Fruit fly (Drosophila melanogaster) whole organism, embryonic: ENCODE data around the gene hiro.

Source experiments
- Atf3 ChIP-seq: fragments of 200-800 bp; sonication (Bioruptor generic); optimal IDR thresholded peaks from 3 replicates; lab custom pipeline; 2016; ENCODE audit warnings: missing biosample characterization, missing genetic modification characterization
- CG13123 ChIP-seq: fragments of 200-800 bp; sonication (Bioruptor generic); optimal IDR thresholded peaks from 2 replicates; lab custom pipeline; 2016; ENCODE audit warnings: missing biosample characterization, missing genetic modification characterization
- CG13296 ChIP-seq: fragments of 200-800 bp; sonication (Bioruptor generic); optimal IDR thresholded peaks from 3 replicates; lab custom pipeline; 2018; ENCODE audit warnings: missing biosample characterization, mild to moderate bottlenecking, missing genetic modification characterization
- CG13775 ChIP-seq: fragments of 200-800 bp; sonication (Bioruptor generic); optimal IDR thresholded peaks from 3 replicates; lab custom pipeline; 2017; ENCODE audit warnings: missing biosample characterization, mild to moderate bottlenecking, missing genetic modification characterization
- CG17802 ChIP-seq: fragments of 200-800 bp; sonication (Bioruptor generic); optimal IDR thresholded peaks from 2 replicates; lab custom pipeline; 2018; ENCODE audit warnings: missing biosample characterization, mild to moderate bottlenecking, missing genetic modification characterization, moderate library complexity
- CG18764 ChIP-seq: fragments of 200-800 bp; sonication (Bioruptor generic); optimal IDR thresholded peaks from 3 replicates; lab custom pipeline; 2016; ENCODE audit warnings: missing biosample characterization, missing genetic modification characterization
- CG30403 ChIP-seq: fragments of 200-800 bp; sonication (Bioruptor generic); optimal IDR thresholded peaks from 3 replicates; lab custom pipeline; 2016; ENCODE audit warnings: missing biosample characterization, missing genetic modification characterization
- CG31365 ChIP-seq: fragments of 200-800 bp; sonication (Bioruptor generic); optimal IDR thresholded peaks from 2 replicates; lab custom pipeline; 2018; ENCODE audit warnings: missing biosample characterization, mild to moderate bottlenecking, missing genetic modification characterization
- CG43689 ChIP-seq: fragments of 200-800 bp; sonication (Bioruptor generic); IDR thresholded peaks from 2 replicates; pipeline ENCODE4 v1.3.6; 2022; ENCODE audit warnings: missing biosample characterization, missing genetic modification characterization
- CG5953 ChIP-seq: fragments of 200-800 bp; sonication (Bioruptor generic); IDR thresholded peaks from 2 replicates; pipeline ENCODE4 v1.3.6; 2022; ENCODE audit warnings: missing biosample characterization, missing genetic modification characterization
- CG8388 ChIP-seq: fragments of 200-800 bp; sonication (Bioruptor generic); optimal IDR thresholded peaks from 2 replicates; lab custom pipeline; 2019; ENCODE audit warnings: missing biosample characterization, mild to moderate bottlenecking, missing genetic modification characterization, moderate library complexity
- CG8924 ChIP-seq: fragments of 200-800 bp; optimal IDR thresholded peaks from 3 replicates; lab custom pipeline; 2019; ENCODE audit warnings: missing biosample characterization, mild to moderate bottlenecking, missing genetic modification characterization, moderate library complexity
- CG9609 ChIP-seq: fragments of 200-800 bp; sonication (Bioruptor generic); optimal IDR thresholded peaks from 3 replicates; lab custom pipeline; 2016; ENCODE audit warnings: missing biosample characterization, missing genetic modification characterization
- Doc2 ChIP-seq: fragments of 200-800 bp; sonication (Bioruptor generic); IDR thresholded peaks from 2 replicates; pipeline ENCODE4 v1.3.6; 2022; ENCODE audit warnings: missing biosample characterization, missing genetic modification characterization
- HLH54F ChIP-seq: fragments of 200-800 bp; sonication (Bioruptor generic); optimal IDR thresholded peaks from 3 replicates; lab custom pipeline; 2016; ENCODE audit warnings: missing biosample characterization, missing genetic modification characterization
- NFAT ChIP-seq: fragments of 200-800 bp; sonication (Bioruptor generic); IDR thresholded peaks from 2 replicates; pipeline ENCODE4 v1.3.6; 2022; ENCODE audit warnings: missing biosample characterization, missing genetic modification characterization
- Neu2 ChIP-seq: fragments of 200-800 bp; sonication (Bioruptor generic); optimal IDR thresholded peaks from 3 replicates; lab custom pipeline; 2016; ENCODE audit warnings: missing biosample characterization, missing genetic modification characterization, borderline replicate concordance
- Oaz ChIP-seq: fragments of 200-800 bp; sonication (Bioruptor generic); IDR thresholded peaks from 2 replicates; pipeline ENCODE4 v1.3.6; 2022; ENCODE audit warnings: missing biosample characterization, missing genetic modification characterization
- Spps ChIP-seq: fragments of 200-800 bp; sonication (Bioruptor generic); optimal IDR thresholded peaks from 2 replicates; lab custom pipeline; 2018; ENCODE audit warnings: missing biosample characterization, mild to moderate bottlenecking, missing genetic modification characterization
- ash1 ChIP-seq: fragments of 200-800 bp; sonication (Bioruptor generic); optimal IDR thresholded peaks from 2 replicates; lab custom pipeline; 2018; ENCODE audit warnings: missing biosample characterization, mild to moderate bottlenecking, missing genetic modification characterization
- bcd ChIP-seq: fragments of 200-800 bp; sonication (Bioruptor generic); optimal IDR thresholded peaks from 2 replicates; lab custom pipeline; 2017; ENCODE audit warnings: missing biosample characterization, mild to moderate bottlenecking, missing genetic modification characterization
- croc ChIP-seq: fragments of 200-800 bp; sonication (Bioruptor generic); conservative IDR thresholded peaks from 3 replicates; pipeline ENCODE4 v1.3.6; 2022; ENCODE audit warnings: missing biosample characterization, missing genetic modification characterization
- cwo ChIP-seq: fragments of 200-800 bp; sonication (Bioruptor generic); optimal IDR thresholded peaks from 3 replicates; lab custom pipeline; 2017; ENCODE audit warnings: missing biosample characterization, missing genetic modification characterization, mild to moderate bottlenecking, moderate library complexity, missing genetic modification reagents
- dm ChIP-seq: fragments of 200-800 bp; sonication (Bioruptor generic); optimal IDR thresholded peaks from 3 replicates; lab custom pipeline; 2016; ENCODE audit warnings: missing biosample characterization, missing genetic modification characterization
- fd96Cb ChIP-seq: fragments of 200-800 bp; sonication (Bioruptor generic); optimal IDR thresholded peaks from 2 replicates; lab custom pipeline; 2018; ENCODE audit warnings: missing biosample characterization, mild to moderate bottlenecking, missing genetic modification characterization, moderate library complexity
- gt ChIP-seq: fragments of 200-800 bp; sonication (Bioruptor generic); IDR thresholded peaks from 2 replicates; pipeline ENCODE4 v1.3.6; 2022; ENCODE audit warnings: missing biosample characterization, missing genetic modification characterization
- ham ChIP-seq: fragments of 200-800 bp; sonication (Bioruptor generic); IDR thresholded peaks from 2 replicates; pipeline ENCODE4 v1.3.6; 2022; ENCODE audit warnings: missing biosample characterization, missing genetic modification characterization
- jigr1 ChIP-seq: fragments of 200-800 bp; sonication (Bioruptor generic); IDR thresholded peaks from 3 replicates; pipeline ENCODE4 v1.3.6; 2022; ENCODE audit warnings: missing biosample characterization, missing genetic modification characterization
- lola ChIP-seq, 3 experiments: fragments of >200 bp in 2 of 3; fragments of 200-800 bp in 1 of 3; sonication (Bioruptor generic) in 1 of 3; optimal IDR thresholded peaks; 2 replicates each; lab custom pipeline; 2017 to 2019; ENCODE audit warnings: missing biosample characterization in 3 of 3, missing genetic modification characterization in 3 of 3, mild to moderate bottlenecking in 1 of 3, moderate library complexity in 1 of 3
- p53 ChIP-seq: fragments of 200-800 bp; sonication (Bioruptor generic); optimal IDR thresholded peaks from 2 replicates; lab custom pipeline; 2016; ENCODE audit warnings: missing biosample characterization, missing genetic modification characterization
- pzg ChIP-seq: fragments of 200-800 bp; sonication (Bioruptor generic); optimal IDR thresholded peaks from 3 replicates; lab custom pipeline; 2018; ENCODE audit warnings: missing biosample characterization, mild to moderate bottlenecking, missing genetic modification characterization, moderate library complexity
- sisA ChIP-seq: fragments of 200-800 bp; sonication (Bioruptor generic); IDR thresholded peaks from 2 replicates; pipeline ENCODE4 v1.3.6; 2022; ENCODE audit warnings: missing biosample characterization, missing genetic modification characterization
- sna ChIP-seq: fragments of 200-800 bp; sonication (Bioruptor generic); IDR thresholded peaks from 2 replicates; pipeline ENCODE4 v1.3.6; 2022; ENCODE audit warnings: missing biosample characterization, missing genetic modification characterization; ENCODE audit not compliant: partially characterized antibody
- tin ChIP-seq: fragments of 200-800 bp; sonication (Bioruptor generic); optimal IDR thresholded peaks from 3 replicates; lab custom pipeline; 2016; ENCODE audit warnings: missing biosample characterization, missing genetic modification characterization
- trem ChIP-seq: fragments of 200-800 bp; optimal IDR thresholded peaks from 3 replicates; lab custom pipeline; 2019; ENCODE audit warnings: missing biosample characterization, mild to moderate bottlenecking, missing genetic modification characterization, moderate library complexity
- trh ChIP-seq: fragments of 200-800 bp; sonication (Bioruptor generic); optimal IDR thresholded peaks from 2 replicates; lab custom pipeline; 2016; ENCODE audit warnings: missing biosample characterization, missing genetic modification characterization
- ttk ChIP-seq: fragments of 200-800 bp; sonication (Bioruptor generic); IDR thresholded peaks from 2 replicates; pipeline ENCODE4 v2.1.2; 2022; ENCODE audit warnings: missing biosample characterization, missing genetic modification characterization
- twi ChIP-seq: fragments of 200-800 bp; optimal IDR thresholded peaks from 2 replicates; lab custom pipeline; 2019; ENCODE audit warnings: missing biosample characterization, mild to moderate bottlenecking, missing genetic modification characterization, moderate library complexity
- vfl ChIP-seq: fragments of 200-800 bp; sonication (Bioruptor generic); optimal IDR thresholded peaks from 2 replicates; lab custom pipeline; 2016; ENCODE audit warnings: missing biosample characterization, missing genetic modification characterization
- zen ChIP-seq: fragments of 200-800 bp; sonication (Bioruptor generic); optimal IDR thresholded peaks from 3 replicates; lab custom pipeline; 2018; ENCODE audit warnings: missing biosample characterization, mild to moderate bottlenecking, missing genetic modification characterization, moderate library complexity
- zf30C ChIP-seq: fragments of 200-800 bp; sonication (Bioruptor generic); optimal IDR thresholded peaks from 3 replicates; lab custom pipeline; 2018; ENCODE audit warnings: missing biosample characterization, mild to moderate bottlenecking, missing genetic modification characterization

The hiro gene

dm6 chr3L:700160-700917 is 12.6 kb upstream of the hiro start (continued):
- TF ChIP-seq CG43689 (GFP tag; lab: Robert Waterston, UW) (no peak), CG18764 (GFP tag; lab: Kevin White, UChicago) (peak; percentile 52), dm (GFP tag; lab: Kevin White, UChicago) (no peak), NFAT (GFP tag; lab: Robert Waterston, UW) (no peak), croc (GFP tag; lab: Robert Waterston, UW) (no peak), CG8924 (peak; percentile 69), ash1 (no peak), Spps (tag; lab: Kevin White, UChicago) (peak; percentile 31), p53 (GFP tag; lab: Kevin White, UChicago) (no peak), CG17802 (no peak), cwo (peak; percentile 46), CG9609 (GFP tag; lab: Kevin White, UChicago) (no peak), sna (GFP tag; lab: Robert Waterston, UW) (no peak), ttk (GFP tag; lab: Robert Waterston, UW) (no peak), gt (GFP tag; lab: Robert Waterston, UW) (no peak), sisA (GFP tag; lab: Robert Waterston, UW) (peak; percentile 29; the same call in 1 of the 2 replicates), lola (GFP tag; optimal IDR thresholded peaks at IDR 0.05; lab: Kevin White, UChicago) (peak in 1 of 3 experiments; percentile 44), pzg (GFP tag; lab: Kevin White, UChicago) (no peak), tin (GFP tag; lab: Kevin White, UChicago) (peak; percentile 38), twi (tag; lab: Kevin White, UChicago) (no peak), CG13296 (GFP tag; lab: Kevin White, UChicago) (peak; percentile 72), jigr1 (GFP tag; lab: Robert Waterston, UW) (no peak), Doc2 (GFP tag; lab: Robert Waterston, UW) (no peak), CG30403 (GFP tag; lab: Kevin White, UChicago) (peak; percentile 53), zf30C (GFP tag; lab: Kevin White, UChicago) (no peak), fd96Cb (tag; lab: Kevin White, UChicago) (peak; percentile 54), Neu2 (no peak), CG5953 (GFP tag; lab: Robert Waterston, UW) (no peak), CG13123 (no peak), CG8388 (GFP tag; lab: Kevin White, UChicago) (peak; percentile 50), bcd (GFP tag; lab: Kevin White, UChicago) (peak; percentile 35), HLH54F (GFP tag; lab: Kevin White, UChicago) (no peak), trh (GFP tag; lab: Kevin White, UChicago) (no peak), Oaz (GFP tag; lab: Robert Waterston, UW) (no peak), ham (GFP tag; lab: Robert Waterston, UW) (no peak), trem (tag; lab: Kevin White, UChicago) (peak; percentile 29), zen (tag; lab: Kevin White, UChicago) (peak; percentile 26), CG13775 (peak; percentile 8), Atf3 (GFP tag; lab: Kevin White, UChicago) (no peak), vfl (peak; percentile 13), CG31365 (peak; percentile 42)
- TF ChIP-seq, all 482 proteins: peak for 228
